Fruit fly (Drosophila melanogaster) whole organism, embryonic: Measurements from ENCODE around the gene iav.
A peak's percentile ranks its signal among the peaks of the same experiment; 100 is the strongest.

Experiments used
- Adf1 ChIP-seq: fragments of 200-800 bp; sonication (Bioruptor generic); IDR thresholded peaks from 2 replicates; pipeline ENCODE4 v1.3.6; 2022; ENCODE audit warnings: missing biosample characterization, missing genetic modification characterization
- Bdp1 ChIP-seq: fragments of 200-800 bp; sonication (Bioruptor generic); optimal IDR thresholded peaks from 3 replicates; lab custom pipeline; 2016; ENCODE audit warnings: missing biosample characterization, missing genetic modification characterization
- Bgb ChIP-seq: fragments of 200-800 bp; sonication (Bioruptor generic); IDR thresholded peaks from 2 replicates; pipeline ENCODE4 v1.3.6; 2022; ENCODE audit warnings: missing biosample characterization, missing genetic modification characterization; ENCODE audit not compliant: partially characterized antibody
- CG10366 ChIP-seq: fragments of 200-800 bp; sonication (Bioruptor generic); IDR thresholded peaks from 2 replicates; pipeline ENCODE4 v1.3.6; 2022; ENCODE audit warnings: missing biosample characterization, missing genetic modification characterization
- CG10543 ChIP-seq: fragments of 200-800 bp; sonication (Bioruptor generic); optimal IDR thresholded peaks from 3 replicates; lab custom pipeline; 2017; ENCODE audit warnings: missing biosample characterization, mild to moderate bottlenecking, missing genetic modification characterization, moderate library complexity
- CG11398 ChIP-seq: fragments of 200-800 bp; sonication (Bioruptor generic); optimal IDR thresholded peaks from 2 replicates; lab custom pipeline; 2016; ENCODE audit warnings: missing biosample characterization, missing genetic modification characterization
- CG11456 ChIP-seq: fragments of 200-800 bp; sonication (Bioruptor generic); IDR thresholded peaks from 3 replicates; pipeline ENCODE4 v1.3.6; 2022; ENCODE audit warnings: missing biosample characterization, missing genetic modification characterization
- CG11695 ChIP-seq: fragments of 200-800 bp; sonication (Bioruptor generic); IDR thresholded peaks from 3 replicates; pipeline ENCODE4 v1.3.6; 2022; ENCODE audit warnings: missing biosample characterization, missing genetic modification characterization
- CG12391 ChIP-seq: fragments of 200-800 bp; sonication (Bioruptor generic); optimal IDR thresholded peaks from 3 replicates; lab custom pipeline; 2018; ENCODE audit warnings: missing biosample characterization, mild to moderate bottlenecking, missing genetic modification characterization, moderate library complexity
- CG12659 ChIP-seq: fragments of 200-800 bp; sonication (Bioruptor generic); optimal IDR thresholded peaks from 3 replicates; lab custom pipeline; 2017; ENCODE audit warnings: mild to moderate bottlenecking, missing biosample characterization, missing genetic modification reagents, missing genetic modification characterization
- CG12769 ChIP-seq: fragments of 200-800 bp; sonication (Bioruptor generic); optimal IDR thresholded peaks from 2 replicates; lab custom pipeline; 2019; ENCODE audit warnings: missing biosample characterization, mild to moderate bottlenecking, missing genetic modification characterization, moderate library complexity
- CG1529 ChIP-seq: fragments of 200-800 bp; sonication (Bioruptor generic); optimal IDR thresholded peaks from 3 replicates; lab custom pipeline; 2018; ENCODE audit warnings: missing biosample characterization, missing genetic modification characterization
- CG16815 ChIP-seq: fragments of 200-800 bp; sonication (Bioruptor generic); optimal IDR thresholded peaks from 3 replicates; lab custom pipeline; 2017; ENCODE audit warnings: missing biosample characterization, mild to moderate bottlenecking, missing genetic modification characterization
- CG17359 ChIP-seq: fragments of 200-800 bp; sonication (Bioruptor generic); optimal IDR thresholded peaks from 3 replicates; lab custom pipeline; 2018; ENCODE audit warnings: missing biosample characterization, mild to moderate bottlenecking, missing genetic modification characterization, moderate library complexity
- CG1832 ChIP-seq: fragments of 200-800 bp; sonication (Bioruptor generic); optimal IDR thresholded peaks from 2 replicates; lab custom pipeline; 2017; ENCODE audit warnings: missing biosample characterization, mild to moderate bottlenecking, missing genetic modification characterization, inconsistent platforms
- CG18599 ChIP-seq: fragments of 200-800 bp; sonication (Bioruptor generic); optimal IDR thresholded peaks from 3 replicates; lab custom pipeline; 2017; ENCODE audit warnings: missing biosample characterization, missing genetic modification characterization, mild to moderate bottlenecking, moderate library complexity, missing genetic modification reagents
- CG2678 ChIP-seq: fragments of 200-800 bp; sonication (Bioruptor generic); optimal IDR thresholded peaks from 3 replicates; lab custom pipeline; 2019; ENCODE audit warnings: missing biosample characterization, mild to moderate bottlenecking, missing genetic modification characterization, moderate library complexity
- CG3065 ChIP-seq: fragments of 200-800 bp; sonication (Bioruptor generic); optimal IDR thresholded peaks from 2 replicates; lab custom pipeline; 2016; ENCODE audit warnings: missing biosample characterization, missing genetic modification characterization
- CG31224 ChIP-seq: fragments of 200-800 bp; sonication (Bioruptor generic); IDR thresholded peaks from 2 replicates; pipeline ENCODE4 v1.3.6; 2022; ENCODE audit warnings: missing biosample characterization, missing genetic modification characterization
- CG34422 ChIP-seq: fragments of 200-800 bp; sonication (Bioruptor generic); IDR thresholded peaks from 3 replicates; pipeline ENCODE4 v1.3.6; 2022; ENCODE audit warnings: missing biosample characterization, missing genetic modification characterization
- CG3847 ChIP-seq: fragments of 200-800 bp; sonication (Bioruptor generic); IDR thresholded peaks from 2 replicates; pipeline ENCODE4 v1.3.6; 2022; ENCODE audit warnings: missing biosample characterization, missing genetic modification characterization
- CG43689 ChIP-seq: fragments of 200-800 bp; sonication (Bioruptor generic); IDR thresholded peaks from 2 replicates; pipeline ENCODE4 v1.3.6; 2022; ENCODE audit warnings: missing biosample characterization, missing genetic modification characterization
- CG5245 ChIP-seq: fragments of 200-800 bp; sonication (Bioruptor generic); optimal IDR thresholded peaks from 3 replicates; lab custom pipeline; 2016; ENCODE audit warnings: missing biosample characterization, missing genetic modification characterization
- CG6654 ChIP-seq: fragments of 200-800 bp; sonication (Bioruptor generic); optimal IDR thresholded peaks from 2 replicates; lab custom pipeline; 2017; ENCODE audit warnings: missing biosample characterization, mild to moderate bottlenecking, missing genetic modification characterization
- CG6683 ChIP-seq: fragments of 200-800 bp; sonication (Bioruptor generic); optimal IDR thresholded peaks from 2 replicates; lab custom pipeline; 2017; ENCODE audit warnings: missing biosample characterization, mild to moderate bottlenecking, missing genetic modification characterization, missing genetic modification reagents
- CG7786 ChIP-seq: fragments of 200-800 bp; sonication (Bioruptor generic); optimal IDR thresholded peaks from 2 replicates; lab custom pipeline; 2016; ENCODE audit warnings: missing biosample characterization, missing genetic modification characterization
- CG7839 ChIP-seq: fragments of 200-800 bp; sonication (Bioruptor generic); optimal IDR thresholded peaks from 3 replicates; lab custom pipeline; 2018; ENCODE audit warnings: missing biosample characterization, mild to moderate bottlenecking, missing genetic modification characterization, moderate library complexity
- CG8765 ChIP-seq: fragments of 200-800 bp; sonication (Bioruptor generic); IDR thresholded peaks from 2 replicates; pipeline ENCODE4 v1.3.6; 2022; ENCODE audit warnings: missing biosample characterization, missing genetic modification characterization
- CG9437 ChIP-seq: fragments of 200-800 bp; sonication (Bioruptor generic); optimal IDR thresholded peaks from 2 replicates; lab custom pipeline; 2018; ENCODE audit warnings: missing biosample characterization, mild to moderate bottlenecking, missing genetic modification characterization
- CG9609 ChIP-seq: fragments of 200-800 bp; sonication (Bioruptor generic); optimal IDR thresholded peaks from 3 replicates; lab custom pipeline; 2016; ENCODE audit warnings: missing biosample characterization, missing genetic modification characterization
- CG9932 ChIP-seq: fragments of 200-800 bp; sonication (Bioruptor generic); IDR thresholded peaks from 2 replicates; pipeline ENCODE4 v1.3.6; 2022; ENCODE audit warnings: missing biosample characterization, missing genetic modification characterization
- MESR4 ChIP-seq: fragments of 200-800 bp; sonication (Bioruptor generic); optimal IDR thresholded peaks from 2 replicates; lab custom pipeline; 2018; ENCODE audit warnings: missing biosample characterization, mild to moderate bottlenecking, missing genetic modification characterization, moderate library complexity
- Oli ChIP-seq: fragments of 200-800 bp; sonication (Bioruptor generic); optimal IDR thresholded peaks from 2 replicates; lab custom pipeline; 2018; ENCODE audit warnings: missing biosample characterization, mild to moderate bottlenecking, missing genetic modification characterization, moderate library complexity
- Taf1 ChIP-seq: fragments of 200-800 bp; sonication (Bioruptor generic); IDR thresholded peaks from 2 replicates; pipeline ENCODE4 v1.3.6; 2022; ENCODE audit warnings: missing biosample characterization, missing genetic modification characterization
- Xbp1 ChIP-seq: fragments of 200-800 bp; sonication (Bioruptor generic); optimal IDR thresholded peaks from 3 replicates; lab custom pipeline; 2016; ENCODE audit warnings: missing biosample characterization, mild to moderate bottlenecking, missing genetic modification characterization
- cad ChIP-seq: fragments of >200 bp; optimal IDR thresholded peaks from 2 replicates; lab custom pipeline; 2017; ENCODE audit warnings: missing biosample characterization, missing genetic modification characterization
- crol ChIP-seq: fragments of 200-800 bp; sonication (Bioruptor generic); IDR thresholded peaks from 2 replicates; pipeline ENCODE4 v1.3.6; 2022; ENCODE audit warnings: missing biosample characterization, missing genetic modification characterization
- cwo ChIP-seq: fragments of 200-800 bp; sonication (Bioruptor generic); optimal IDR thresholded peaks from 3 replicates; lab custom pipeline; 2017; ENCODE audit warnings: missing biosample characterization, missing genetic modification characterization, mild to moderate bottlenecking, moderate library complexity, missing genetic modification reagents
- dan ChIP-seq: fragments of 200-800 bp; sonication (Bioruptor generic); IDR thresholded peaks from 2 replicates; pipeline ENCODE4 v1.3.6; 2022; ENCODE audit warnings: missing biosample characterization, missing genetic modification characterization
- ems ChIP-seq: fragments of 200-800 bp; sonication (Bioruptor generic); optimal IDR thresholded peaks from 3 replicates; lab custom pipeline; 2016; ENCODE audit warnings: missing biosample characterization, missing genetic modification characterization
- fru ChIP-seq: fragments of >200 bp; optimal IDR thresholded peaks from 2 replicates; lab custom pipeline; 2017
- her ChIP-seq: fragments of 200-800 bp; sonication (Bioruptor generic); optimal IDR thresholded peaks from 2 replicates; lab custom pipeline; 2016; ENCODE audit warnings: missing biosample characterization, missing genetic modification characterization
- mirr ChIP-seq: fragments of 200-800 bp; sonication (Bioruptor generic); optimal IDR thresholded peaks from 3 replicates; lab custom pipeline; 2018; ENCODE audit warnings: missing biosample characterization, mild to moderate bottlenecking, missing genetic modification characterization
- otp ChIP-seq: fragments of 200-800 bp; sonication (Bioruptor generic); IDR thresholded peaks from 3 replicates; pipeline ENCODE4, ENCODE4 v1.3.6; 2022; ENCODE audit warnings: missing biosample characterization, missing genetic modification characterization
- pho ChIP-seq: fragments of 200-800 bp; sonication (Bioruptor generic); optimal IDR thresholded peaks from 2 replicates; lab custom pipeline; 2016; ENCODE audit warnings: missing biosample characterization, missing genetic modification characterization
- sna ChIP-seq: fragments of 200-800 bp; sonication (Bioruptor generic); IDR thresholded peaks from 2 replicates; pipeline ENCODE4 v1.3.6; 2022; ENCODE audit warnings: missing biosample characterization, missing genetic modification characterization; ENCODE audit not compliant: partially characterized antibody
- stc ChIP-seq: fragments of 200-800 bp; sonication (Bioruptor generic); IDR thresholded peaks from 2 replicates; pipeline ENCODE4 v1.3.6; 2022; ENCODE audit warnings: missing biosample characterization, missing genetic modification characterization
- tna ChIP-seq: fragments of 200-800 bp; sonication (Bioruptor generic); IDR thresholded peaks from 2 replicates; pipeline ENCODE4 v1.3.6; 2022; ENCODE audit warnings: missing biosample characterization, missing genetic modification characterization; ENCODE audit not compliant: partially characterized antibody
- vnd ChIP-seq: fragments of 200-800 bp; sonication (Bioruptor generic); IDR thresholded peaks from 3 replicates; pipeline ENCODE4 v1.3.6; 2022; ENCODE audit warnings: missing biosample characterization, missing genetic modification characterization; ENCODE audit not compliant: partially characterized antibody
- vvl ChIP-seq: fragments of 200-800 bp; sonication (Bioruptor generic); IDR thresholded peaks from 2 replicates; pipeline ENCODE4 v1.3.6; 2022; ENCODE audit warnings: missing biosample characterization, missing genetic modification characterization
- wdn ChIP-seq: fragments of 200-800 bp; sonication (Bioruptor generic); IDR thresholded peaks from 2 replicates; pipeline ENCODE4 v1.3.6; 2022; ENCODE audit warnings: missing biosample characterization, missing genetic modification characterization

The iav gene

DNA sequence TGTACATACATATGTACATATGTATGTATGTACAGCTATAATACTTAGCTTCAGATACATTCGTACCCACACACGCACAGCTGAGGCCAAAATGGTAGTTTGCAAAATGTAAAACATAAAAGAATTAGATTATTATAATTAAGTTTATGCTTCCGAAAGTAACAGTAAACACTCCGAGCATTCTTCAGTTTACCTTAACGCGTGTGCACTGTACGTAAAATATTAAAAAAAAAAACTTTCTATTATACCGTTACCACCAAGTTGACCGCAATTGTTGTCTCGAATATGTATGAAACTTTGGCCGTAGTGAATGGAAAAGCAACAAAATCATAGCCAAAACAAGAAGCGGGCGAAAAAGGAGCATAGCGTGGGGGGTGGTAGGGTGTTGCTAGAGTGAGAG lies 40.8 kb downstream of the iav start (continued):
- peak; percentile 89 for TF ChIP-seq CG7839 (tag; lab: Kevin White, UChicago)
- peak; percentile 48; the same call in 1 of the 2 replicates for TF ChIP-seq CG31224
- peak; percentile 61; the same call in 1 of the 2 replicates for TF ChIP-seq wdn (GFP tag; lab: Robert Waterston, UW)
- TF ChIP-seq CG2678 (tag; lab: Kevin White, UChicago) = peak; percentile 90
- peak; percentile 7; the same call in 1 of the 2 replicates for TF ChIP-seq Taf1 (GFP tag; lab: Robert Waterston, UW)
- no peak for TF ChIP-seq tna (GFP tag; lab: Robert Waterston, UW)
- peak; percentile 80 for TF ChIP-seq otp (GFP tag; lab: Robert Waterston, UW)
- TF ChIP-seq CG9437 (GFP tag; lab: Kevin White, UChicago) = peak; percentile 74
- peak; percentile 77; the same call in 2 of the 3 replicates for TF ChIP-seq CG34422 (GFP tag; lab: Robert Waterston, UW)
- peak; percentile 62 for TF ChIP-seq CG6654 (GFP tag; lab: Kevin White, UChicago)
- TF ChIP-seq CG12769 = peak; percentile 33
- no peak for TF ChIP-seq CG43689 (GFP tag; lab: Robert Waterston, UW)
- peak; percentile 81 for TF ChIP-seq Xbp1 (GFP tag; lab: Kevin White, UChicago)
- TF ChIP-seq CG11398 (GFP tag; lab: Kevin White, UChicago) = no peak
- no peak for TF ChIP-seq vnd
- peak; percentile 60 for TF ChIP-seq CG16815 (GFP tag; lab: Kevin White, UChicago)
- 0 out of 2 replicates have a peak, but pooled peaks have one; percentile 45 for TF ChIP-seq CG8765
- TF ChIP-seq Adf1 (GFP tag; lab: Robert Waterston, UW) = no peak
- peak; percentile 7 for TF ChIP-seq Bdp1 (GFP tag; lab: Kevin White, UChicago)
- TF ChIP-seq cad (GFP tag; lab: Kevin White, UChicago) = no peak
- peak; percentile 86 for TF ChIP-seq Oli
- peak; percentile 79 for TF ChIP-seq CG10366 (GFP tag; lab: Robert Waterston, UW)
- peak; percentile 90 for TF ChIP-seq CG17359 (tag; lab: Kevin White, UChicago)
- no peak for TF ChIP-seq mirr (GFP tag; lab: Kevin White, UChicago)
- TF ChIP-seq CG11695 (GFP tag; lab: Robert Waterston, UW) = peak; percentile 92
- peak; percentile 78 for TF ChIP-seq CG11456 (GFP tag; lab: Robert Waterston, UW)
- TF ChIP-seq MESR4 = peak; percentile 18
- peak; percentile 56 for TF ChIP-seq pho (GFP tag; lab: Kevin White, UChicago)
- TF ChIP-seq CG9932 (GFP tag; lab: Robert Waterston, UW) = peak; percentile 58
- peak; percentile 43 for TF ChIP-seq CG10543 (GFP tag; lab: Kevin White, UChicago)
- peak; percentile 0 for TF ChIP-seq her
- TF ChIP-seq CG12659 (GFP tag; lab: Kevin White, UChicago) = peak; percentile 85
- no peak for TF ChIP-seq CG1832 (GFP tag; lab: Kevin White, UChicago)
- peak; percentile 91 for TF ChIP-seq vvl (GFP tag; lab: Robert Waterston, UW)
- peak; percentile 69 for TF ChIP-seq ems (GFP tag; lab: Kevin White, UChicago)
- no peak for TF ChIP-seq fru (lab: Kevin White, UChicago)
- TF ChIP-seq dan (GFP tag; lab: Robert Waterston, UW) = no peak
- peak; percentile 84 for TF ChIP-seq CG12391 (tag; lab: Kevin White, UChicago)
- TF ChIP-seq CG7786 (GFP tag; lab: Kevin White, UChicago) = peak; percentile 47
- TF ChIP-seq crol (GFP tag; lab: Robert Waterston, UW) = peak; percentile 63
- TF ChIP-seq CG3847 (GFP tag; lab: Robert Waterston, UW) = peak; percentile 75
- TF ChIP-seq CG3065 (GFP tag; lab: Kevin White, UChicago) = no peak
- TF ChIP-seq CG9609 (GFP tag; lab: Kevin White, UChicago) = peak; percentile 58
- peak; percentile 94 for TF ChIP-seq CG18599 (GFP tag; lab: Kevin White, UChicago)
- TF ChIP-seq stc (GFP tag; lab: Robert Waterston, UW) = peak; percentile 79
- TF ChIP-seq CG6683 (GFP tag; lab: Kevin White, UChicago) = peak; percentile 66
- peak; percentile 87 for TF ChIP-seq cwo
- TF ChIP-seq CG5245 (GFP tag; lab: Kevin White, UChicago) = peak; percentile 50
- no peak for TF ChIP-seq Bgb (GFP tag; lab: Robert Waterston, UW)
- TF ChIP-seq sna (GFP tag; lab: Robert Waterston, UW) = no peak
- peak; percentile 71 for TF ChIP-seq CG1529
